Worm (Caenorhabditis elegans): ENCODE results near the gene his-1.

ce11 chrV:16036166-16036565 lies 6.2 kb upstream of the his-1 start, which contains the start of gene T10C6.10:
- TF ChIP-seq pha-4 (tag; optimal IDR thresholded peaks at IDR 0.05) (no peak), nhr-12 (tag; optimal IDR thresholded peaks at IDR 0.05) (no peak), lin-13 (tag; optimal IDR thresholded peaks at IDR 0.05) (no peak), drap-1 (GFP tag; optimal IDR thresholded peaks at IDR 0.05) (no peak), ceh-43 (GFP tag; optimal IDR thresholded peaks at IDR 0.05) (no peak), mab-5 (tag; optimal IDR thresholded peaks at IDR 0.05) (no peak), sptf-1 (tag; optimal IDR thresholded peaks at IDR 0.05) (no peak), ztf-11 (tag; optimal IDR thresholded peaks at IDR 0.05) (no peak), nhr-237 (tag; optimal IDR thresholded peaks at IDR 0.05) (no peak), nhr-28 (tag; optimal IDR thresholded peaks at IDR 0.05) (no peak)
